Fruit fly (Drosophila melanogaster): ENCODE data around the gene Atet.

Atet gene

dm6 chr2L:4375035-4376009 is 41.6 kb downstream of the Atet start (continued):
- TF ChIP-seq CG9932 (GFP tag; IDR thresholded peaks at IDR 0.05) (peak; percentile 32; the same call in 1 of the 2 replicates), Hmr (GFP tag; optimal IDR thresholded peaks at IDR 0.05) (no peak), YL-1 (GFP tag; optimal IDR thresholded peaks at IDR 0.05) (peak; percentile 29), CG16863 (GFP tag; optimal IDR thresholded peaks at IDR 0.05) (no peak), sens (GFP tag) (peak; percentile 38), gsb (GFP tag; IDR thresholded peaks at IDR 0.05) (0 out of 2 replicates have a peak, but pooled peaks have one; percentile 26), ac (GFP tag; optimal IDR thresholded peaks at IDR 0.05) (peak; percentile 89), kni (GFP tag; optimal IDR thresholded peaks at IDR 0.05) (peak; percentile 43), otp (GFP tag; IDR thresholded peaks at IDR 0.05) (peak; percentile 54; the same call in 1 of the 3 replicates), CG18599 (GFP tag; optimal IDR thresholded peaks at IDR 0.05) (peak; percentile 15), CG31441 (GFP tag; IDR thresholded peaks at IDR 0.05) (0 out of 2 replicates have a peak, but pooled peaks have one; percentile 28), da (GFP tag; optimal IDR thresholded peaks at IDR 0.05) (no peak), jumu (GFP tag; optimal IDR thresholded peaks at IDR 0.05) (peak; percentile 4), hbn (GFP tag; IDR thresholded peaks at IDR 0.05; ENCODE audit: partially characterized antibody) (no peak), CG1603 (tag; optimal IDR thresholded peaks at IDR 0.05) (no peak)

dm6 chr2L:4377747-4378146 is 44.0 kb downstream of the Atet start:
- TF ChIP-seq CG1529 (GFP tag; optimal IDR thresholded peaks at IDR 0.05) (no peak), inv (GFP tag; IDR thresholded peaks at IDR 0.05; ENCODE audit: partially characterized antibody) (no peak), CG34376 (GFP tag; optimal IDR thresholded peaks at IDR 0.05) (no peak), crol (GFP tag; IDR thresholded peaks at IDR 0.05) (peak; percentile 79), CG10654 (GFP tag; optimal IDR thresholded peaks at IDR 0.05) (no peak), Hr78 (GFP tag; optimal IDR thresholded peaks at IDR 0.05) (peak in 1 of 2 experiments; percentile 69), ato (GFP tag; IDR thresholded peaks at IDR 0.05; ENCODE audit: partially characterized antibody) (no peak), aop (GFP tag; IDR thresholded peaks at IDR 0.05) (0 out of 2 replicates have a peak, but pooled peaks have one; percentile 45), corto (GFP tag; optimal IDR thresholded peaks at IDR 0.05) (no peak), luna (GFP tag; optimal IDR thresholded peaks at IDR 0.05) (no peak), CG1024 (GFP tag; IDR thresholded peaks at IDR 0.05) (no peak), ci (GFP tag; IDR thresholded peaks at IDR 0.05) (no peak), CG2116 (GFP tag; optimal IDR thresholded peaks at IDR 0.05) (no peak), Hmx (GFP tag; optimal IDR thresholded peaks at IDR 0.05) (no peak), Taf1 (GFP tag; IDR thresholded peaks at IDR 0.05) (no peak), yki (optimal IDR thresholded peaks at IDR 0.05) (no peak), CG31441 (GFP tag; IDR thresholded peaks at IDR 0.05) (no peak)

- TF ChIP-seq NFAT (GFP tag; IDR thresholded peaks at IDR 0.05) (no peak), dpn (GFP tag; optimal IDR thresholded peaks at IDR 0.05) (no peak), CG8089 (GFP tag; optimal IDR thresholded peaks at IDR 0.05) (no peak), CG9727 (GFP tag; optimal IDR thresholded peaks at IDR 0.05) (no peak), CG9609 (GFP tag; optimal IDR thresholded peaks at IDR 0.05) (no peak), NfI (GFP tag; optimal IDR thresholded peaks at IDR 0.05) (no peak), insv (GFP tag; optimal IDR thresholded peaks at IDR 0.05) (no peak), Usf (GFP tag; optimal IDR thresholded peaks at IDR 0.05) (no peak), ftz-f1 (GFP tag; optimal IDR thresholded peaks at IDR 0.05) (no peak), caup (GFP tag; optimal IDR thresholded peaks at IDR 0.05; ENCODE audit: severe bottlenecking) (no peak), so (GFP tag; IDR thresholded peaks at IDR 0.05) (no peak), fd64A (GFP tag; optimal IDR thresholded peaks at IDR 0.05) (no peak), br (optimal IDR thresholded peaks at IDR 0.05) (no peak), CG15696 (tag; optimal IDR thresholded peaks at IDR 0.05) (peak; percentile 46), onecut (GFP tag; IDR thresholded peaks at IDR 0.05) (peak; percentile 39; the same call in 1 of the 2 replicates), BEAF-32 (GFP tag; optimal IDR thresholded peaks at IDR 0.05) (no peak), CG12942 (GFP tag; optimal IDR thresholded peaks at IDR 0.05) (no peak), ase (GFP tag; IDR thresholded peaks at IDR 0.05) (no peak)
Measured at dm6 chr2L:4378380-4378779, 44.7 kb downstream of the Atet start.

All from whole organism, embryonic.